Worm (Caenorhabditis elegans) whole organism, L4 larva: ENCODE results near the gene F08D12.15.

Experiments
- F10B5.3 ChIP-seq: sonication (generic microtip); optimal IDR thresholded peaks from 2 replicates; lab custom pipeline; 2016; ENCODE audit warnings: mild to moderate bottlenecking, missing genetic modification characterization, missing compliant biosample characterization
- F37D6.2 ChIP-seq: sonication (generic microtip); optimal IDR thresholded peaks from 2 replicates; lab custom pipeline; 2016; ENCODE audit warnings: mild to moderate bottlenecking, missing genetic modification characterization, missing compliant biosample characterization
- F44E2.7 ChIP-seq: fragments of 200-800 bp; sonication (Bioruptor generic); IDR thresholded peaks from 2 replicates; pipeline ENCODE4 v2.1.2; 2022; ENCODE audit warnings: missing genetic modification characterization, missing compliant biosample characterization
- T26A8.4 ChIP-seq: fragments of 200-800 bp; sonication (Bioruptor generic); IDR thresholded peaks from 2 replicates; pipeline ENCODE4 v1.3.6; 2022; ENCODE audit warnings: missing genetic modification characterization, missing compliant biosample characterization
- Y105C5A.15 ChIP-seq: fragments of 200-800 bp; sonication (Bioruptor generic); IDR thresholded peaks from 2 replicates; pipeline ENCODE4 v1.3.6; 2022; ENCODE audit warnings: missing genetic modification characterization, missing compliant biosample characterization
- Y75B8A.6 ChIP-seq: fragments of 200-800 bp; sonication (Bioruptor generic); IDR thresholded peaks from 2 replicates; pipeline ENCODE4 v1.3.6; 2022; ENCODE audit warnings: missing genetic modification reagents, missing genetic modification characterization, missing compliant biosample characterization
- ZK337.2 ChIP-seq: fragments of 200-800 bp; sonication (Bioruptor generic); IDR thresholded peaks from 2 replicates; pipeline ENCODE4 v1.3.6; 2022; ENCODE audit warnings: missing genetic modification reagents, missing genetic modification characterization, missing compliant biosample characterization
- aha-1 ChIP-seq: fragments of 150-350 bp; peaks from one replicate; lab custom pipeline; 2014; ENCODE audit warnings: missing biosample characterization, missing genetic modification characterization
- attf-4 ChIP-seq: sonication (generic microtip); optimal IDR thresholded peaks from 3 replicates; lab custom pipeline; 2017; ENCODE audit warnings: missing biosample characterization, missing genetic modification characterization
- ceh-28 ChIP-seq: fragments of 150-350 bp; optimal IDR thresholded peaks from 2 replicates; lab custom pipeline; 2014; ENCODE audit warnings: missing biosample characterization, missing genetic modification reagents, missing genetic modification characterization
- ceh-32 ChIP-seq: sonication (generic microtip); optimal IDR thresholded peaks from 2 replicates; lab custom pipeline; 2016; ENCODE audit warnings: mild to moderate bottlenecking, missing genetic modification characterization, missing compliant biosample characterization; ENCODE audit not compliant: poor library complexity
- ceh-62 ChIP-seq: sonication (generic microtip); optimal IDR thresholded peaks from 2 replicates; lab custom pipeline; 2017; ENCODE audit warnings: missing biosample characterization, missing genetic modification characterization
- ces-1 ChIP-seq: fragments of 150-350 bp; sonication (generic microtip); optimal IDR thresholded peaks from 4 replicates; lab custom pipeline; 2014; ENCODE audit warnings: missing biosample characterization, missing genetic modification reagents, missing genetic modification characterization
- daf-12 ChIP-seq: fragments of 150-350 bp; optimal IDR thresholded peaks from 2 replicates; lab custom pipeline; 2014; ENCODE audit warnings: missing biosample characterization, missing genetic modification reagents, missing genetic modification characterization
- daf-16 ChIP-seq, 3 experiments: sonication (generic microtip); optimal IDR thresholded peaks; 2 replicates each; lab custom pipeline; 2016 to 2017; ENCODE audit warnings: missing genetic modification characterization in 3 of 3, missing genetic modification reagents in 3 of 3, mild to moderate bottlenecking in 2 of 3, missing compliant biosample characterization in 2 of 3, missing biosample characterization in 1 of 3, moderate library complexity in 1 of 3
- daf-19 ChIP-seq: fragments of 200-800 bp; sonication (Bioruptor generic); conservative IDR thresholded peaks from 2 replicates; pipeline ENCODE4 v1.3.6; 2022; ENCODE audit warnings: missing genetic modification characterization, missing compliant biosample characterization
- duxl-1 ChIP-seq: sonication (generic microtip); optimal IDR thresholded peaks from 2 replicates; lab custom pipeline; 2016; ENCODE audit warnings: mild to moderate bottlenecking, missing genetic modification characterization, moderate library complexity, missing compliant biosample characterization; ENCODE audit not compliant: poor library complexity
- egl-27 ChIP-seq: sonication (generic microtip); optimal IDR thresholded peaks from 3 replicates; lab custom pipeline; 2017; ENCODE audit warnings: missing biosample characterization, missing genetic modification reagents, missing genetic modification characterization
- fkh-10 ChIP-seq: fragments of 150-350 bp; optimal IDR thresholded peaks from 2 replicates; lab custom pipeline; 2014; ENCODE audit warnings: missing biosample characterization, missing genetic modification reagents, missing genetic modification characterization
- jun-1 ChIP-seq: fragments of 150-350 bp; optimal IDR thresholded peaks from 2 replicates; lab custom pipeline; 2014; ENCODE audit warnings: missing biosample characterization, missing genetic modification reagents, missing genetic modification characterization
- lin-15B ChIP-seq: fragments of 150-350 bp; sonication (generic microtip); optimal IDR thresholded peaks from 3 replicates; lab custom pipeline; 2014; ENCODE audit warnings: missing biosample characterization, missing genetic modification characterization
- madf-9 ChIP-seq: fragments of 200-800 bp; sonication (Bioruptor generic); conservative IDR thresholded peaks from 2 replicates; pipeline ENCODE4 v1.3.6; 2022; ENCODE audit warnings: missing genetic modification reagents, missing genetic modification characterization, missing compliant biosample characterization
- mdt-29 ChIP-seq: fragments of 200-800 bp; sonication (Bioruptor generic); IDR thresholded peaks from 2 replicates; pipeline ENCODE4 v1.3.6; 2022; ENCODE audit warnings: missing genetic modification reagents, missing genetic modification characterization, missing compliant biosample characterization
- mxl-3 ChIP-seq: fragments of 200-800 bp; sonication (Bioruptor generic); optimal IDR thresholded peaks from 2 replicates; lab custom pipeline; 2018; ENCODE audit warnings: mild to moderate bottlenecking, missing genetic modification characterization, missing compliant biosample characterization
- nhr-28 ChIP-seq: fragments of 150-350 bp; optimal IDR thresholded peaks from 2 replicates; lab custom pipeline; 2014; ENCODE audit warnings: missing biosample characterization, missing genetic modification characterization
- nhr-76 ChIP-seq: fragments of 150-350 bp; optimal IDR thresholded peaks from 2 replicates; lab custom pipeline; 2014; ENCODE audit warnings: missing biosample characterization, missing genetic modification characterization
- nhr-77 ChIP-seq: fragments of 150-350 bp; optimal IDR thresholded peaks from 2 replicates; lab custom pipeline; 2014; ENCODE audit warnings: missing biosample characterization, missing genetic modification characterization
- pqm-1 ChIP-seq: sonication (generic microtip); optimal IDR thresholded peaks from 2 replicates; lab custom pipeline; 2017; ENCODE audit warnings: missing biosample characterization, missing genetic modification characterization
- rbr-2 ChIP-seq: sonication (generic microtip); optimal IDR thresholded peaks from 2 replicates; lab custom pipeline; 2016; ENCODE audit warnings: missing genotype, missing genetic modification characterization, missing compliant biosample characterization
- saeg-2 ChIP-seq: fragments of 200-800 bp; sonication (Bioruptor generic); IDR thresholded peaks from 2 replicates; pipeline ENCODE4 v1.3.6; 2022; ENCODE audit warnings: missing genetic modification reagents, missing genetic modification characterization, missing compliant biosample characterization
- set-16 ChIP-seq: fragments of 200-800 bp; sonication (Bioruptor generic); IDR thresholded peaks from 2 replicates; pipeline ENCODE4 v1.3.6; 2022; ENCODE audit warnings: missing genetic modification reagents, missing genetic modification characterization, missing compliant biosample characterization
- snpc-1.2 ChIP-seq: fragments of 200-800 bp; sonication (Bioruptor generic); IDR thresholded peaks from 2 replicates; pipeline ENCODE4 v1.3.6; 2022; ENCODE audit warnings: missing genetic modification reagents, missing genetic modification characterization, missing compliant biosample characterization
- spr-1 ChIP-seq: sonication (generic microtip); optimal IDR thresholded peaks from 2 replicates; lab custom pipeline; 2016; ENCODE audit warnings: mild to moderate bottlenecking, missing genetic modification characterization, missing compliant biosample characterization
- unc-130 ChIP-seq: sonication (generic microtip); optimal IDR thresholded peaks from 2 replicates; lab custom pipeline; 2016; ENCODE audit warnings: missing genetic modification reagents, missing genetic modification characterization, missing compliant biosample characterization
- unc-39 ChIP-seq: sonication (generic microtip); optimal IDR thresholded peaks from 2 replicates; lab custom pipeline; 2017; ENCODE audit warnings: missing biosample characterization, missing genetic modification characterization
- unc-62 ChIP-seq, 3 experiments: fragments of 150-350 bp in 1 of 3; sonication (generic microtip); optimal IDR thresholded peaks in 2 of 3; peaks in 1 of 3; 1 replicate in 1 of 3; 2 replicates in 2 of 3; lab custom pipeline; 2014 to 2017; ENCODE audit warnings: missing biosample characterization in 3 of 3, missing genetic modification characterization in 3 of 3, missing genetic modification reagents in 3 of 3, missing genotype in 1 of 3
- vab-7 ChIP-seq: fragments of 200-800 bp; sonication (Bioruptor generic); IDR thresholded peaks from 2 replicates; pipeline ENCODE4 v1.3.6; 2022; ENCODE audit warnings: missing genetic modification reagents, missing genetic modification characterization, missing compliant biosample characterization
- zfp-2 ChIP-seq: sonication (generic microtip); optimal IDR thresholded peaks from 2 replicates; lab custom pipeline; 2016; ENCODE audit warnings: mild to moderate bottlenecking, missing genetic modification characterization, missing compliant biosample characterization
- zfp-3 ChIP-seq: fragments of 200-800 bp; sonication (Bioruptor generic); conservative IDR thresholded peaks from 2 replicates; pipeline ENCODE4 v1.3.6; 2022; ENCODE audit warnings: missing genetic modification reagents, missing genetic modification characterization, missing compliant biosample characterization
- ztf-7 ChIP-seq: fragments of 150-350 bp; optimal IDR thresholded peaks from 2 replicates; lab custom pipeline; 2014; ENCODE audit warnings: missing biosample characterization, missing genetic modification characterization

F08D12.15 gene

DNA sequence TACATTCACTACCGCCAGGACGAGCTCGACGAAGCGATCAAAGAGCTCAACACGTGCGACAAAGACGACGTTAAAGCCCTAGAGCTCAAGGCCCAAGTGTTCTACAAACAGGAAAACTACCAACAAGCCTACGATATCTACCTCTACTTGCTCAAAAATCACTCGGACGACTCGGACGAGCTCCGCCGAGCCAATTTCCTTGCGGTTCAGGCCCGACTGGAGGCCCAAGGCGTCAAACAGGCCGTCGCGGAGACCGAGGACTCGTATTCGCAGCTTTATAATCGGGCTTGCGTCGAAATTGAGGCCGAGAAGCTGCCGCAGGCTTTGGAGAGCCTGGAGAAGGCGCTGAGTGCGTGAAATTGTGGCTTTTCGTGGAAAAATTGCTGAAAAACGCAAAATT, 21.4 kb downstream of the F08D12.15 start:
- TF ChIP-seq unc-62 (GFP tag; optimal IDR thresholded peaks at IDR 0.05 in 1 of 2; lab: Kevin White, UChicago), result peak in 1 of 2 experiments; percentile 81
- TF ChIP-seq unc-62 (tag; optimal IDR thresholded peaks at IDR 0.05; lab: Kevin White, UChicago), result no peak
- TF ChIP-seq F10B5.3, result no peak
- TF ChIP-seq set-16, result peak; percentile 76
- TF ChIP-seq egl-27, result no peak
- no peak for TF ChIP-seq ceh-32

ce11 chrII:2791693-2792092, 25.3 kb downstream of the F08D12.15 start:
- TF ChIP-seq zfp-3 (GFP tag; lab: Robert Waterston, UW) (no peak), set-16 (peak; percentile 56), fkh-10 (GFP tag; lab: Kevin White, UChicago) (no peak), Y105C5A.15 (GFP tag; lab: Robert Waterston, UW) (no peak)

DNA sequence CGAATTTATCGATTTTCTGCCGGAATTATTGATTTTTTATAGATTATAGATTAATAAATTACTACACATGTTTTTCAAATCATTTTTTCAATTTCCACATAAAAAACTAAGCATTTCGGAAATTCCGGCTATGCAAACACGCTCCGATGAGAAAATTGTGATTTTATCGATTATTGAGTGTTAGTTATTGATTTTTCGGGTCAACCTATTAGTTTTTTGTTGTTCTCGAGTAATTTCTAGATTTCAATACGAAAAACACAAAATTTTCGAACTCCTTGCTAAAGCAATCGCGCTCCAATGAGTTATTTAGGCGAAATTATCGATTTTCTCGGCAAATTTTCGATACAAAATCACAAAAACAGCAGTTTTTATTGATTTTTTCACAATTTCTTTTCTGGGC, 29.0 kb downstream of the F08D12.15 start:
- TF ChIP-seq duxl-1 (no peak), attf-4 (tag; lab: Kevin White, UChicago) (no peak), ceh-62 (tag; lab: Kevin White, UChicago) (no peak), unc-39 (no peak), ceh-28 (tag; lab: Kevin White, UChicago) (peak; percentile 75), unc-62 (GFP tag; optimal IDR thresholded peaks at IDR 0.05 in 1 of 2; lab: Kevin White, UChicago) (peak in 1 of 2 experiments; percentile 51), unc-62 (tag; optimal IDR thresholded peaks at IDR 0.05; lab: Kevin White, UChicago) (no peak), daf-16 (GFP tag; optimal IDR thresholded peaks at IDR 0.05; lab: Kevin White, UChicago) (no peak), daf-16 (tag; optimal IDR thresholded peaks at IDR 0.05; lab: Kevin White, UChicago) (no peak)

DNA sequence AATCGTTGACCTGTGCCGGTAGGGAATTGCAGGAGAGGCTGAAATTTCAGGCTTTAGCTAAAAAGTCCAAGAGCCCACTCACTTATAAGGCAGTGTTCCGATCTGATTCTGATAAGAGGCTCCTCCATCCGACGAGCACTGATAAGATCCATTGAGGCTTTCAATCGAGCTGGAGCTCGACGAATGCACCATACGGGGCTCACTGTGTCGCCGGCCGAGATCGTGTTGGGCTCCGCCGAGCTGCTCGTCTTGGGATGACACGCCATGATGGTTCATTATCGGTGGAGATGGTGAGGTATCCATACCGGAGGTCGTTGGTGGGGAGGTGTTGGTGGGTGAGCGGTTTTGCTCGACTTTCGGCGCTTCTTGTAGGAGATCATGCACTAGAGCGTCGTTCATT, 30.0 kb downstream of the F08D12.15 start:
- peak; percentile 48; the same call in 1 of the 2 replicates for TF ChIP-seq set-16
- no peak for TF ChIP-seq Y75B8A.6 (GFP tag; lab: Robert Waterston, UW)

- no peak for TF ChIP-seq ces-1 (GFP tag; lab: Kevin White, UChicago)
- peak; percentile 79 for TF ChIP-seq aha-1 (tag; lab: Kevin White, UChicago)
These were observed 31.5 kb downstream of the F08D12.15 start for ce11 chrII:2797951-2798350.

- peak; percentile 22 for TF ChIP-seq jun-1 (tag; lab: Kevin White, UChicago)
- TF ChIP-seq lin-15B (tag; lab: Kevin White, UChicago), result no peak
- TF ChIP-seq spr-1 (tag; lab: Kevin White, UChicago), result peak; percentile 56
- TF ChIP-seq ztf-7 (tag; lab: Kevin White, UChicago), result no peak
- no peak for TF ChIP-seq fkh-10 (GFP tag; lab: Kevin White, UChicago)
- TF ChIP-seq mxl-3, result peak; percentile 89
- no peak for TF ChIP-seq F44E2.7 (GFP tag; lab: Robert Waterston, UW)
- TF ChIP-seq ceh-32, result no peak
- no peak for TF ChIP-seq nhr-76 (tag; lab: Kevin White, UChicago)
- TF ChIP-seq ZK337.2 (GFP tag; lab: Robert Waterston, UW), result no peak
- no peak for TF ChIP-seq daf-12 (tag; lab: Kevin White, UChicago)
- peak; percentile 45 for TF ChIP-seq nhr-77 (tag; lab: Kevin White, UChicago)
- TF ChIP-seq snpc-1.2 (GFP tag; lab: Robert Waterston, UW), result no peak
- no peak for TF ChIP-seq madf-9 (GFP tag; lab: Robert Waterston, UW)
- no peak for TF ChIP-seq saeg-2 (GFP tag; lab: Robert Waterston, UW)
- TF ChIP-seq daf-19 (GFP tag; lab: Robert Waterston, UW), result no peak
- peak; percentile 91 for TF ChIP-seq nhr-28 (tag; lab: Kevin White, UChicago)
- TF ChIP-seq F37D6.2, result no peak
- TF ChIP-seq unc-62 (GFP tag; optimal IDR thresholded peaks at IDR 0.05 in 1 of 2; lab: Kevin White, UChicago), result peak in 1 of 2 experiments; percentile 68
- no peak for TF ChIP-seq unc-62 (tag; optimal IDR thresholded peaks at IDR 0.05; lab: Kevin White, UChicago)
- peak; percentile 12 for TF ChIP-seq rbr-2
- 0 out of 2 replicates have a peak, but pooled peaks have one; percentile 31 for TF ChIP-seq mdt-29
- no peak for TF ChIP-seq zfp-2 (tag; lab: Kevin White, UChicago)
- peak; percentile 56 for TF ChIP-seq pqm-1 (tag; lab: Kevin White, UChicago)
- TF ChIP-seq T26A8.4 (GFP tag; lab: Robert Waterston, UW), result peak; percentile 74
- peak; percentile 64 for TF ChIP-seq aha-1 (tag; lab: Kevin White, UChicago)
- TF ChIP-seq vab-7 (GFP tag; lab: Robert Waterston, UW), result no peak
- no peak for TF ChIP-seq unc-130 (GFP tag; lab: Kevin White, UChicago)
These were observed 34.3 kb downstream of the F08D12.15 start, which contains the start of gene nhr-119 for ce11 chrII:2800550-2801233. nhr-119 (minus strand) TSS chrII:2800600.
